Fruit fly (Drosophila melanogaster): ENCODE measurements around the gene spn-D.

DNA sequence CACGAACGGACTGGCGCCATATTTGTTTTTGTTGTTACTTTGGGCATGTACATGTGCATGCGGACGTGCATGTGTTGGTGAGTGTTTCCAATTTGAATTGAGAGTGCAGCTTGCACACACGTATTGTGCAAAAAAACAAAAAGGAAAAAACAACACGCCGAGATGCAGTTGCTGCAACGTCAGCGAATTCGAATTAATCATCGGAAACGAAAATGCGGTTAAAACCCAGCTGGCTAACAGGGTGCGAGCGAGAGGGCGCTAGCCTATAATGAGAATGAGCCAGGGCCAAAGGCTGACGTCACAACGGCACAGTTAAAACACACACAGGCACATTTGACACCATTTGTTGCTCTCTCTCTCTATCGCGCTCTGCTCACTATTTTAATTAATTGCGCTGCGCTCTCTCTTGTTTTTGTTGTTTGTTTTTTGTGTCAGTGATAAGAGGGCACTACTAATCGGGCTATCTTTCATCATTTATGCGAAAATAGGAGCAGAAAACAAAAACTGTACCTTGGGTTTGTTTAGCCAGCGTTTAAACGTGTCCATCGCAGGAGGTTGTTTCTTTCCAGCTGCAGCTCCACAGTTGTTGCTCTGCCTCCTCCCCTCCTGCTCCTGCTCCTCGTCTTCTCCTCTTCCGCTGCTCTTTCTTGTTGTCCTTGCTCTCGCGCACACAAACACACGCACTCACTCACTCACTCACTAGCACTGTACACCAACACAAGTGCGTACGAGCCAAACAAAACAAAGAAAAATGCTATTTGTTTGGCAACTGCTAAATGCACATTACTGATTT is 15.4 kb upstream of the spn-D start:
- TF ChIP-seq CG5204 (GFP tag; optimal IDR thresholded peaks at IDR 0.05) (no peak), CG7101 (tag; optimal IDR thresholded peaks at IDR 0.05) (no peak), Hr96 (GFP tag; optimal IDR thresholded peaks at IDR 0.05) (no peak), cnc (optimal IDR thresholded peaks at IDR 0.05) (no peak), Mnt (GFP tag; optimal IDR thresholded peaks at IDR 0.05) (peak; percentile 55), CG7045 (GFP tag; optimal IDR thresholded peaks at IDR 0.05) (no peak)
